Fruit fly (Drosophila melanogaster): ENCODE results near the gene Or67a.

DNA sequence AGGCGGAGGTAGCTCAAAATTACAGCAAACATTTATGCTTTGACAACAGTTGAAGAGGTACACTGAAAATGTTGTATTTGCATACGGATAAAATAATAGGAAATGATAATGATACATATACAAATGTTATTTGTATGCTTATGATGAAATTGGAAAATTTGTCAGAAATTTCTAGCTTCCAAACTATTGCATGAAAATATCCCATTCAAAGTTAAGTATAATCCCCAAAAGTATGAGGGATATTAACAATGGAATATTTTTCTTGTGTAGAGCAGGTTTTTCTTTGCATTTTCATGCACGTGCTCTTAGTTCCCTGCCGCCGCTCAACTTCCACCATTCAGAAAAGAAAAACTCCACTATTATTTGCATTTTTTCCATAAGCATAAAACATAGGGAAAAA lies 26.1 kb downstream of the Or67a start:
- TF ChIP-seq insv (optimal IDR thresholded peaks at IDR 0.05), result no peak
- no peak for TF ChIP-seq psq (optimal IDR thresholded peaks at IDR 0.05)
- no peak for TF ChIP-seq Myc (optimal IDR thresholded peaks at IDR 0.05)
- TF ChIP-seq ttk (optimal IDR thresholded peaks at IDR 0.05), result no peak

All from Kc167 (cell line).